Worm (Caenorhabditis elegans) whole organism, L3 larva: ENCODE measurements around the gene R04B5.6.

Source experiments
- ZK546.5 ChIP-seq: sonication (generic microtip); optimal IDR thresholded peaks from 2 replicates; lab custom pipeline; 2017; ENCODE audit warnings: missing biosample characterization, missing genetic modification characterization
- fkh-2 ChIP-seq: fragments of 150-350 bp; optimal IDR thresholded peaks from 2 replicates; lab custom pipeline; 2014; ENCODE audit warnings: missing biosample characterization, missing genetic modification reagents, missing genetic modification characterization
- fos-1 ChIP-seq: fragments of 150-350 bp; optimal IDR thresholded peaks from 2 replicates; lab custom pipeline; 2014; ENCODE audit warnings: missing biosample characterization, missing genetic modification characterization
- hmg-11 ChIP-seq: sonication (generic microtip); optimal IDR thresholded peaks from 2 replicates; lab custom pipeline; 2016; ENCODE audit warnings: missing genetic modification characterization, missing compliant biosample characterization
- jun-1 ChIP-seq: fragments of 150-350 bp; optimal IDR thresholded peaks from 2 replicates; lab custom pipeline; 2014; ENCODE audit warnings: missing biosample characterization, missing genetic modification reagents, missing genetic modification characterization
- nhr-43 ChIP-seq: sonication (generic microtip); optimal IDR thresholded peaks from 2 replicates; lab custom pipeline; 2016; ENCODE audit warnings: mild to moderate bottlenecking, missing genetic modification characterization, missing compliant biosample characterization; ENCODE audit not compliant: poor library complexity, severe bottlenecking
- nhr-77 ChIP-seq: fragments of 150-350 bp; optimal IDR thresholded peaks from 2 replicates; lab custom pipeline; 2014; ENCODE audit warnings: missing biosample characterization, missing genetic modification characterization
- skn-1 ChIP-seq: fragments of 150-350 bp; optimal IDR thresholded peaks from 2 replicates; lab custom pipeline; 2014; ENCODE audit warnings: missing biosample characterization, missing genetic modification characterization
- unc-62 ChIP-seq: fragments of 150-350 bp; sonication (generic microtip); optimal IDR thresholded peaks from 4 replicates; lab custom pipeline; 2014; ENCODE audit warnings: missing biosample characterization, missing genetic modification reagents, missing genetic modification characterization
- zag-1 ChIP-seq: fragments of 150-350 bp; optimal IDR thresholded peaks from 2 replicates; lab custom pipeline; 2014; ENCODE audit warnings: missing biosample characterization, missing genetic modification characterization

- TF ChIP-seq unc-62 (no peak), hmg-11 (no peak), fos-1 (no peak), zag-1 (tag; lab: Kevin White, UChicago) (no peak), skn-1 (tag; lab: Kevin White, UChicago) (peak; percentile 2), nhr-77 (tag; lab: Kevin White, UChicago) (no peak), fkh-2 (tag; lab: Kevin White, UChicago) (no peak), nhr-43 (tag; lab: Kevin White, UChicago) (no peak), jun-1 (tag; lab: Kevin White, UChicago) (no peak), ZK546.5 (no peak)
Measured at ce11 chrV:10083999-10084468, 930 bp upstream of the R04B5.6 start, which contains the start of gene nhr-12.
